Worm (Caenorhabditis elegans): ENCODE data around the gene H25K10.4.

Gene H25K10.4

ce11 chrIV:16220688-16221087 lies 5.2 kb upstream of the H25K10.4 start:
- no peak for TF ChIP-seq scrt-1 (GFP tag; IDR thresholded peaks at IDR 0.05)
- no peak for TF ChIP-seq ama-1 (optimal IDR thresholded peaks at IDR 0.05)
- TF ChIP-seq aly-1 (tag; optimal IDR thresholded peaks at IDR 0.05): no peak
- TF ChIP-seq pes-1 (GFP tag; IDR thresholded peaks at IDR 0.05): no peak

- TF ChIP-seq ama-1 (optimal IDR thresholded peaks at IDR 0.05) (no peak), hmbx-1 (tag; optimal IDR thresholded peaks at IDR 0.05) (no peak)
Observed at ce11 chrIV:16221559-16221958, 4.3 kb upstream of the H25K10.4 start, which contains the start of gene srv-11. Gene srv-11, minus strand, starts transcription at chrIV:16221659.

ce11 chrIV:16230464-16230863 lies 4.6 kb downstream of the H25K10.4 start:
- TF ChIP-seq ama-1 (optimal IDR thresholded peaks at IDR 0.05): no peak

- no peak for TF ChIP-seq hnd-1 (tag; optimal IDR thresholded peaks at IDR 0.05)
- TF ChIP-seq flt-1 (GFP tag; IDR thresholded peaks at IDR 0.05): no peak
- TF ChIP-seq F13C5.2 (tag; optimal IDR thresholded peaks at IDR 0.05): no peak
- no peak for TF ChIP-seq sea-1 (GFP tag; conservative IDR thresholded peaks at IDR 0.05)
- no peak for TF ChIP-seq ceh-36 (tag; optimal IDR thresholded peaks at IDR 0.05)
- no peak for TF ChIP-seq B0310.2 (tag; optimal IDR thresholded peaks at IDR 0.05)
- TF ChIP-seq scrt-1 (GFP tag; IDR thresholded peaks at IDR 0.05): no peak
- TF ChIP-seq pes-1 (GFP tag; IDR thresholded peaks at IDR 0.05): no peak
- no peak for TF ChIP-seq ceh-13 (GFP tag; optimal IDR thresholded peaks at IDR 0.05)
- TF ChIP-seq tbx-11 (GFP tag; IDR thresholded peaks at IDR 0.05): no peak
Observed at ce11 chrIV:16233028-16233427, 7.2 kb downstream of the H25K10.4 start, which contains the start of the genes hpa-1 and irld-39. Gene hpa-1, minus strand, starts transcription at chrIV:16233128. Gene irld-39, plus strand, starts transcription at chrIV:16233148.

- TF ChIP-seq tra-4 (tag; optimal IDR thresholded peaks at IDR 0.05) (no peak), pes-1 (GFP tag; IDR thresholded peaks at IDR 0.05) (no peak), sea-1 (GFP tag; conservative IDR thresholded peaks at IDR 0.05) (no peak), ceh-36 (tag; optimal IDR thresholded peaks at IDR 0.05) (no peak)
Observed at ce11 chrIV:16236827-16237226, 11.0 kb downstream of the H25K10.4 start.

- no peak for TF ChIP-seq flt-1 (GFP tag; IDR thresholded peaks at IDR 0.05)
- TF ChIP-seq hmg-4 (GFP tag; optimal IDR thresholded peaks at IDR 0.05): no peak
- TF ChIP-seq sea-1 (GFP tag; conservative IDR thresholded peaks at IDR 0.05): no peak
- no peak for TF ChIP-seq ceh-13 (GFP tag; optimal IDR thresholded peaks at IDR 0.05)
- TF ChIP-seq hmbx-1 (tag; optimal IDR thresholded peaks at IDR 0.05): no peak
- TF ChIP-seq ets-7 (tag; optimal IDR thresholded peaks at IDR 0.05): no peak
- no peak for TF ChIP-seq tra-4 (tag; optimal IDR thresholded peaks at IDR 0.05)
- no peak for TF ChIP-seq F13C5.2 (tag; optimal IDR thresholded peaks at IDR 0.05)
- TF ChIP-seq tbx-11 (GFP tag; IDR thresholded peaks at IDR 0.05): no peak
- TF ChIP-seq B0310.2 (tag; optimal IDR thresholded peaks at IDR 0.05): no peak
- no peak for TF ChIP-seq scrt-1 (GFP tag; IDR thresholded peaks at IDR 0.05)
- TF ChIP-seq ama-1 (optimal IDR thresholded peaks at IDR 0.05): no peak
- no peak for TF ChIP-seq aly-1 (tag; optimal IDR thresholded peaks at IDR 0.05)
- no peak for TF ChIP-seq hnd-1 (tag; optimal IDR thresholded peaks at IDR 0.05)
- no peak for TF ChIP-seq pes-1 (GFP tag; IDR thresholded peaks at IDR 0.05)
- TF ChIP-seq tbx-37 (GFP tag; conservative IDR thresholded peaks at IDR 0.05): no peak
- no peak for TF ChIP-seq ceh-36 (tag; optimal IDR thresholded peaks at IDR 0.05)
Observed at ce11 chrIV:16238555-16238954, 12.7 kb downstream of the H25K10.4 start, which contains the start of gene srw-61. Gene srw-61, minus strand, starts transcription at chrIV:16238655.

ce11 chrIV:16247131-16247530 lies 21.3 kb downstream of the H25K10.4 start, which contains the start of gene F38C2.1:
Gene F38C2.1, plus strand, starts transcription at chrIV:16247431.
- TF ChIP-seq hnd-1 (tag; optimal IDR thresholded peaks at IDR 0.05) (no peak), tra-4 (tag; optimal IDR thresholded peaks at IDR 0.05) (no peak), hmg-4 (GFP tag; optimal IDR thresholded peaks at IDR 0.05) (no peak), ceh-36 (tag; optimal IDR thresholded peaks at IDR 0.05) (no peak), tbx-11 (GFP tag; IDR thresholded peaks at IDR 0.05) (no peak), B0310.2 (tag; optimal IDR thresholded peaks at IDR 0.05) (no peak), pes-1 (GFP tag; IDR thresholded peaks at IDR 0.05) (no peak)

ce11 chrIV:16254464-16254863 lies 28.6 kb downstream of the H25K10.4 start, which contains the start of gene hlh-17:
Gene hlh-17, plus strand, starts transcription at chrIV:16254764.
- TF ChIP-seq scrt-1 (GFP tag; IDR thresholded peaks at IDR 0.05): no peak
- TF ChIP-seq tbx-11 (GFP tag; IDR thresholded peaks at IDR 0.05): no peak
- TF ChIP-seq B0310.2 (tag; optimal IDR thresholded peaks at IDR 0.05): no peak
- no peak for TF ChIP-seq ceh-13 (GFP tag; optimal IDR thresholded peaks at IDR 0.05)
- no peak for TF ChIP-seq hnd-1 (tag; optimal IDR thresholded peaks at IDR 0.05)
- TF ChIP-seq aly-1 (tag; optimal IDR thresholded peaks at IDR 0.05): no peak
- TF ChIP-seq flt-1 (GFP tag; IDR thresholded peaks at IDR 0.05): no peak
- no peak for TF ChIP-seq sea-1 (GFP tag; conservative IDR thresholded peaks at IDR 0.05)
- TF ChIP-seq hmg-4 (GFP tag; optimal IDR thresholded peaks at IDR 0.05): no peak
- TF ChIP-seq F13C5.2 (tag; optimal IDR thresholded peaks at IDR 0.05): no peak
- TF ChIP-seq ama-1 (optimal IDR thresholded peaks at IDR 0.05): no peak
- no peak for TF ChIP-seq hmbx-1 (tag; optimal IDR thresholded peaks at IDR 0.05)
- TF ChIP-seq pes-1 (GFP tag; IDR thresholded peaks at IDR 0.05): no peak
- TF ChIP-seq tra-4 (tag; optimal IDR thresholded peaks at IDR 0.05): no peak
- TF ChIP-seq ceh-36 (tag; optimal IDR thresholded peaks at IDR 0.05): no peak
- no peak for TF ChIP-seq tbx-37 (GFP tag; conservative IDR thresholded peaks at IDR 0.05)
- no peak for TF ChIP-seq ets-7 (tag; optimal IDR thresholded peaks at IDR 0.05)

ce11 chrIV:16257330-16257729 lies 31.5 kb downstream of the H25K10.4 start, which contains the start of gene hlh-31:
Gene hlh-31, plus strand, starts transcription at chrIV:16257630.
- TF ChIP-seq ama-1 (optimal IDR thresholded peaks at IDR 0.05) (no peak), tra-4 (tag; optimal IDR thresholded peaks at IDR 0.05) (no peak), B0310.2 (tag; optimal IDR thresholded peaks at IDR 0.05) (no peak), hnd-1 (tag; optimal IDR thresholded peaks at IDR 0.05) (no peak), F13C5.2 (tag; optimal IDR thresholded peaks at IDR 0.05) (no peak), ceh-36 (tag; optimal IDR thresholded peaks at IDR 0.05) (no peak), ets-7 (tag; optimal IDR thresholded peaks at IDR 0.05) (no peak)

Measured in whole organism, early embryonic.